Worm (Caenorhabditis elegans) whole organism, L3 larva: Measurements from ENCODE around the gene str-175.

ENCODE experiments used
- ceh-16 ChIP-seq: sonication (generic microtip); optimal IDR thresholded peaks from 2 replicates; lab custom pipeline; 2017; ENCODE audit warnings: missing biosample characterization, missing genetic modification characterization
- ceh-82 ChIP-seq: fragments of 150-350 bp; optimal IDR thresholded peaks from 2 replicates; lab custom pipeline; 2014; ENCODE audit warnings: missing biosample characterization, missing genetic modification characterization
- egl-5 ChIP-seq: fragments of 150-350 bp; optimal IDR thresholded peaks from 2 replicates; lab custom pipeline; 2017; ENCODE audit warnings: missing biosample characterization, missing genetic modification reagents, missing genetic modification characterization, inconsistent platforms
- nhr-237 ChIP-seq: fragments of 150-350 bp; optimal IDR thresholded peaks from 2 replicates; lab custom pipeline; 2014; ENCODE audit warnings: missing biosample characterization, missing genetic modification characterization
- nhr-77 ChIP-seq: fragments of 150-350 bp; optimal IDR thresholded peaks from 2 replicates; lab custom pipeline; 2014; ENCODE audit warnings: missing biosample characterization, missing genetic modification characterization

ce11 chrIV:4858573-4858972 is 11.9 kb downstream of the str-175 start, which contains the start of gene Y17G9A.3:
- no peak for TF ChIP-seq nhr-77
- no peak for TF ChIP-seq nhr-237 (tag; lab: Kevin White, UChicago)
- no peak for TF ChIP-seq egl-5
- TF ChIP-seq ceh-16 (tag; lab: Kevin White, UChicago), result no peak
- no peak for TF ChIP-seq ceh-82 (tag; lab: Kevin White, UChicago)
